Fruit fly (Drosophila melanogaster) whole organism, embryonic: ENCODE data around the gene CG13894.

ENCODE experiments used
- Atf3 ChIP-seq: fragments of 200-800 bp; sonication (Bioruptor generic); optimal IDR thresholded peaks from 3 replicates; lab custom pipeline; 2016; ENCODE audit warnings: missing biosample characterization, missing genetic modification characterization
- Bgb ChIP-seq: fragments of 200-800 bp; sonication (Bioruptor generic); IDR thresholded peaks from 2 replicates; pipeline ENCODE4 v1.3.6; 2022; ENCODE audit warnings: missing biosample characterization, missing genetic modification characterization; ENCODE audit not compliant: partially characterized antibody
- CG10543 ChIP-seq: fragments of 200-800 bp; sonication (Bioruptor generic); optimal IDR thresholded peaks from 3 replicates; lab custom pipeline; 2017; ENCODE audit warnings: missing biosample characterization, mild to moderate bottlenecking, missing genetic modification characterization, moderate library complexity
- CG12769 ChIP-seq: fragments of 200-800 bp; sonication (Bioruptor generic); optimal IDR thresholded peaks from 2 replicates; lab custom pipeline; 2019; ENCODE audit warnings: missing biosample characterization, mild to moderate bottlenecking, missing genetic modification characterization, moderate library complexity
- CG12942 ChIP-seq: fragments of 200-800 bp; sonication (Bioruptor generic); optimal IDR thresholded peaks from 3 replicates; lab custom pipeline; 2016; ENCODE audit warnings: missing biosample characterization, missing genetic modification characterization
- CG16815 ChIP-seq: fragments of 200-800 bp; sonication (Bioruptor generic); optimal IDR thresholded peaks from 3 replicates; lab custom pipeline; 2017; ENCODE audit warnings: missing biosample characterization, mild to moderate bottlenecking, missing genetic modification characterization
- CG18599 ChIP-seq: fragments of 200-800 bp; sonication (Bioruptor generic); optimal IDR thresholded peaks from 3 replicates; lab custom pipeline; 2017; ENCODE audit warnings: missing biosample characterization, missing genetic modification characterization, mild to moderate bottlenecking, moderate library complexity, missing genetic modification reagents
- CG2199 ChIP-seq: fragments of 200-800 bp; sonication (Bioruptor generic); IDR thresholded peaks from 3 replicates; pipeline ENCODE4 v1.3.6; 2022; ENCODE audit warnings: missing biosample characterization, missing genetic modification characterization
- CG31441 ChIP-seq: fragments of 200-800 bp; sonication (Bioruptor generic); IDR thresholded peaks from 2 replicates; pipeline ENCODE4 v1.3.6; 2022; ENCODE audit warnings: missing biosample characterization, missing genetic modification characterization
- CG3163 ChIP-seq: fragments of 200-800 bp; sonication (Bioruptor generic); optimal IDR thresholded peaks from 3 replicates; lab custom pipeline; 2016; ENCODE audit warnings: missing biosample characterization, missing genetic modification characterization
- CG34224 ChIP-seq: fragments of 200-800 bp; sonication (Bioruptor generic); IDR thresholded peaks from 3 replicates; pipeline ENCODE4 v1.3.6; 2022; ENCODE audit warnings: missing biosample characterization, missing genetic modification characterization; ENCODE audit not compliant: partially characterized antibody
- CG34376 ChIP-seq: fragments of 200-800 bp; sonication (Bioruptor generic); optimal IDR thresholded peaks from 2 replicates; lab custom pipeline; 2018; ENCODE audit warnings: missing biosample characterization, mild to moderate bottlenecking, missing genetic modification characterization
- CG3726 ChIP-seq: fragments of 200-800 bp; sonication (Bioruptor generic); IDR thresholded peaks from 3 replicates; pipeline ENCODE4, ENCODE4 v1.3.6; 2022; ENCODE audit warnings: missing biosample characterization, missing genetic modification characterization
- CG4282 ChIP-seq: fragments of 200-800 bp; sonication (Bioruptor generic); optimal IDR thresholded peaks from 2 replicates; lab custom pipeline; 2016; ENCODE audit warnings: missing biosample characterization, missing genetic modification characterization
- CG4404 ChIP-seq: fragments of 200-800 bp; sonication (Bioruptor generic); IDR thresholded peaks from 2 replicates; pipeline ENCODE4 v1.3.6; 2022; ENCODE audit warnings: missing biosample characterization, missing genetic modification characterization
- CG4424 ChIP-seq: fragments of 200-800 bp; sonication (Bioruptor generic); optimal IDR thresholded peaks from 3 replicates; lab custom pipeline; 2016; ENCODE audit warnings: missing biosample characterization, missing genetic modification characterization
- CG4617 ChIP-seq: fragments of 200-800 bp; sonication (Bioruptor generic); optimal IDR thresholded peaks from 3 replicates; lab custom pipeline; 2016; ENCODE audit warnings: missing biosample characterization, missing genetic modification characterization, borderline replicate concordance
- CG4820 ChIP-seq: fragments of 200-800 bp; sonication (Bioruptor generic); optimal IDR thresholded peaks from 3 replicates; lab custom pipeline; 2016; ENCODE audit warnings: missing biosample characterization, missing genetic modification characterization
- CG6854 ChIP-seq: fragments of 200-800 bp; sonication (Bioruptor generic); optimal IDR thresholded peaks from 3 replicates; lab custom pipeline; 2017; ENCODE audit warnings: missing biosample characterization, mild to moderate bottlenecking, missing genetic modification characterization
- CG9797 ChIP-seq: fragments of 200-800 bp; sonication (Bioruptor generic); optimal IDR thresholded peaks from 3 replicates; lab custom pipeline; 2018; ENCODE audit warnings: missing biosample characterization, mild to moderate bottlenecking, missing genetic modification characterization
- CHES-1-like ChIP-seq: fragments of 200-800 bp; sonication (Bioruptor generic); optimal IDR thresholded peaks from 2 replicates; lab custom pipeline; 2016; ENCODE audit warnings: missing biosample characterization, missing genetic modification characterization
- D19A ChIP-seq: fragments of 200-800 bp; optimal IDR thresholded peaks from 3 replicates; lab custom pipeline; 2019; ENCODE audit warnings: missing biosample characterization, mild to moderate bottlenecking, missing genetic modification characterization, moderate library complexity
- Deaf1 ChIP-seq: fragments of 200-800 bp; optimal IDR thresholded peaks from 3 replicates; lab custom pipeline; 2019; ENCODE audit warnings: missing biosample characterization, mild to moderate bottlenecking, missing genetic modification characterization, moderate library complexity
- HHEX ChIP-seq: fragments of 200-800 bp; sonication (Bioruptor generic); optimal IDR thresholded peaks from 3 replicates; lab custom pipeline; 2017; ENCODE audit warnings: missing biosample characterization, mild to moderate bottlenecking, missing genetic modification characterization, missing genetic modification reagents
- Nf-YC ChIP-seq: fragments of 200-800 bp; optimal IDR thresholded peaks from 3 replicates; lab custom pipeline; 2019; ENCODE audit warnings: missing biosample characterization, mild to moderate bottlenecking, missing genetic modification characterization, moderate library complexity
- Pdp1 ChIP-seq, 2 experiments: fragments of 200-800 bp; sonication (Bioruptor generic); optimal IDR thresholded peaks; 3 replicates each; lab custom pipeline; 2016; ENCODE audit warnings: missing biosample characterization in 2 of 2, missing genetic modification characterization in 2 of 2, mild to moderate bottlenecking in 1 of 2, moderate library complexity in 1 of 2
- Ptx1 ChIP-seq: fragments of 200-800 bp; sonication (Bioruptor generic); IDR thresholded peaks from 2 replicates; pipeline ENCODE4 v1.3.6; 2022; ENCODE audit warnings: missing biosample characterization, missing genetic modification characterization
- ab ChIP-seq: fragments of 200-800 bp; sonication (Bioruptor generic); optimal IDR thresholded peaks from 2 replicates; lab custom pipeline; 2016; ENCODE audit warnings: missing biosample characterization, missing genetic modification characterization
- amos ChIP-seq: fragments of 200-800 bp; sonication (Bioruptor generic); IDR thresholded peaks from 2 replicates; pipeline ENCODE4 v1.3.6; 2022; ENCODE audit warnings: missing biosample characterization, missing genetic modification characterization; ENCODE audit not compliant: partially characterized antibody
- ap ChIP-seq: fragments of 200-800 bp; sonication (Bioruptor generic); IDR thresholded peaks from 2 replicates; pipeline ENCODE4 v1.3.6; 2022; ENCODE audit warnings: missing biosample characterization, missing genetic modification characterization
- ash1 ChIP-seq: fragments of 200-800 bp; sonication (Bioruptor generic); optimal IDR thresholded peaks from 2 replicates; lab custom pipeline; 2018; ENCODE audit warnings: missing biosample characterization, mild to moderate bottlenecking, missing genetic modification characterization
- bcd ChIP-seq: fragments of 200-800 bp; sonication (Bioruptor generic); optimal IDR thresholded peaks from 2 replicates; lab custom pipeline; 2017; ENCODE audit warnings: missing biosample characterization, mild to moderate bottlenecking, missing genetic modification characterization
- bsh ChIP-seq, 2 experiments: fragments of 200-800 bp; sonication (Bioruptor generic); optimal IDR thresholded peaks; 2 replicates each; lab custom pipeline; 2017 to 2018; ENCODE audit warnings: mild to moderate bottlenecking in 2 of 2, missing biosample characterization in 2 of 2, missing genetic modification characterization in 2 of 2, moderate library complexity in 1 of 2
- caup ChIP-seq: fragments of 200-800 bp; sonication (Bioruptor generic); optimal IDR thresholded peaks from 3 replicates; lab custom pipeline; 2017; ENCODE audit warnings: missing biosample characterization, mild to moderate bottlenecking, missing genetic modification characterization, moderate library complexity; ENCODE audit not compliant: severe bottlenecking
- esg ChIP-seq: fragments of 200-800 bp; sonication (Bioruptor generic); conservative IDR thresholded peaks from 2 replicates; pipeline ENCODE4 v1.3.6; 2022; ENCODE audit warnings: missing biosample characterization, missing genetic modification characterization
- eve ChIP-seq, 2 experiments: fragments of >200 bp; optimal IDR thresholded peaks; 2 replicates each; lab custom pipeline; 2017; ENCODE audit warnings: missing biosample characterization in 2 of 2, missing genetic modification characterization in 2 of 2
- fd102C ChIP-seq: fragments of 200-800 bp; sonication (Bioruptor generic); optimal IDR thresholded peaks from 2 replicates; lab custom pipeline; 2018; ENCODE audit warnings: missing biosample characterization, mild to moderate bottlenecking, missing genetic modification characterization, moderate library complexity
- fu2 ChIP-seq: fragments of 200-800 bp; sonication (Bioruptor generic); optimal IDR thresholded peaks from 2 replicates; lab custom pipeline; 2016; ENCODE audit warnings: missing biosample characterization, missing genetic modification characterization
- kah ChIP-seq: fragments of 200-800 bp; sonication (Bioruptor generic); optimal IDR thresholded peaks from 2 replicates; lab custom pipeline; 2018; ENCODE audit warnings: missing biosample characterization, mild to moderate bottlenecking, missing genetic modification characterization
- lab ChIP-seq: fragments of 200-800 bp; sonication (Bioruptor generic); optimal IDR thresholded peaks from 3 replicates; lab custom pipeline; 2017; ENCODE audit warnings: missing biosample characterization, missing genetic modification characterization, mild to moderate bottlenecking, moderate library complexity, missing genetic modification reagents
- nau ChIP-seq: fragments of 200-800 bp; sonication (Bioruptor generic); optimal IDR thresholded peaks from 3 replicates; lab custom pipeline; 2017; ENCODE audit warnings: missing biosample characterization, mild to moderate bottlenecking, missing genetic modification characterization, missing genetic modification reagents
- nerfin-1 ChIP-seq: fragments of 200-800 bp; sonication (Bioruptor generic); optimal IDR thresholded peaks from 3 replicates; lab custom pipeline; 2019; ENCODE audit warnings: missing biosample characterization, mild to moderate bottlenecking, missing genetic modification characterization, moderate library complexity
- nom ChIP-seq: fragments of 200-800 bp; sonication (Bioruptor generic); optimal IDR thresholded peaks from 2 replicates; lab custom pipeline; 2017; ENCODE audit warnings: missing biosample characterization, missing genetic modification characterization, mild to moderate bottlenecking, moderate library complexity, missing genetic modification reagents
- repo ChIP-seq: fragments of 200-800 bp; sonication (Bioruptor generic); optimal IDR thresholded peaks from 2 replicates; lab custom pipeline; 2016; ENCODE audit warnings: missing biosample characterization, missing genetic modification characterization
- sima ChIP-seq: fragments of 200-800 bp; sonication (Bioruptor generic); optimal IDR thresholded peaks from 2 replicates; lab custom pipeline; 2016; ENCODE audit warnings: missing biosample characterization, missing genetic modification characterization
- stwl ChIP-seq: fragments of 200-800 bp; sonication (Bioruptor generic); optimal IDR thresholded peaks from 3 replicates; lab custom pipeline; 2018; ENCODE audit warnings: missing biosample characterization, mild to moderate bottlenecking, missing genetic modification characterization, moderate library complexity
- tin ChIP-seq: fragments of 200-800 bp; sonication (Bioruptor generic); optimal IDR thresholded peaks from 3 replicates; lab custom pipeline; 2016; ENCODE audit warnings: missing biosample characterization, missing genetic modification characterization
- toy ChIP-seq: fragments of 200-800 bp; sonication (Bioruptor generic); IDR thresholded peaks from 2 replicates; pipeline ENCODE4 v1.3.6; 2022; ENCODE audit warnings: missing biosample characterization, missing genetic modification characterization
- trh ChIP-seq: fragments of 200-800 bp; sonication (Bioruptor generic); optimal IDR thresholded peaks from 2 replicates; lab custom pipeline; 2016; ENCODE audit warnings: missing biosample characterization, missing genetic modification characterization

The CG13894 gene

dm6 chr3L:698748-699367 is at the start of gene CG13894 (continued):
- TF ChIP-seq ab (GFP tag; lab: Kevin White, UChicago) (no peak), CG4820 (GFP tag; lab: Kevin White, UChicago) (no peak), ash1 (GFP tag; lab: Kevin White, UChicago) (peak; percentile 47), CG4404 (GFP tag; lab: Robert Waterston, UW) (no peak), CG3163 (GFP tag; lab: Kevin White, UChicago) (no peak), bcd (no peak), fd102C (GFP tag; lab: Kevin White, UChicago) (no peak), nom (GFP tag; lab: Kevin White, UChicago) (no peak), CG16815 (GFP tag; lab: Kevin White, UChicago) (no peak), CG3726 (GFP tag; lab: Robert Waterston, UW) (no peak), Deaf1 (peak; percentile 95), toy (GFP tag; lab: Robert Waterston, UW) (no peak), trh (GFP tag; lab: Kevin White, UChicago) (no peak), fu2 (GFP tag; lab: Kevin White, UChicago) (no peak), lab (peak; percentile 37), amos (GFP tag; lab: Robert Waterston, UW) (peak; percentile 31; the same call in 1 of the 2 replicates), stwl (tag; lab: Kevin White, UChicago) (no peak), nau (no peak), caup (GFP tag; lab: Kevin White, UChicago) (no peak), CG18599 (no peak), kah (GFP tag; lab: Kevin White, UChicago) (no peak), CG10543 (GFP tag; lab: Kevin White, UChicago) (no peak), Pdp1 (GFP tag; optimal IDR thresholded peaks at IDR 0.05; lab: Kevin White, UChicago) (no peak), CG9797 (no peak), sima (GFP tag; lab: Kevin White, UChicago) (no peak), eve (GFP tag; optimal IDR thresholded peaks at IDR 0.05; lab: Kevin White, UChicago) (no peak), D19A (tag; lab: Kevin White, UChicago) (no peak), esg (no peak), bsh (GFP tag; optimal IDR thresholded peaks at IDR 0.05; lab: Kevin White, UChicago) (no peak), nerfin-1 (no peak), Nf-YC (tag; lab: Kevin White, UChicago) (no peak), Atf3 (GFP tag; lab: Kevin White, UChicago) (peak; percentile 3), CG2199 (GFP tag; lab: Robert Waterston, UW) (peak; percentile 92), CG4424 (no peak), HHEX (GFP tag; lab: Kevin White, UChicago) (no peak), CG34376 (no peak), tin (GFP tag; lab: Kevin White, UChicago) (no peak), CG34224 (peak; percentile 29; the same call in 1 of the 3 replicates), ap (GFP tag; lab: Robert Waterston, UW) (no peak), CG12942 (no peak), Bgb (GFP tag; lab: Robert Waterston, UW) (peak; percentile 46; the same call in 1 of the 2 replicates), CG6854 (GFP tag; lab: Kevin White, UChicago) (no peak), repo (GFP tag; lab: Kevin White, UChicago) (no peak), CHES-1-like (GFP tag; lab: Kevin White, UChicago) (no peak), CG4617 (no peak), Ptx1 (0 out of 2 replicates have a peak, but pooled peaks have one; percentile 19), CG31441 (GFP tag; lab: Robert Waterston, UW) (no peak), CG4282 (no peak), CG12769 (tag; lab: Kevin White, UChicago) (peak; percentile 94)
